Fruit fly (Drosophila melanogaster): ENCODE measurements around the gene Pitslre.
A peak's percentile ranks its signal among the peaks of the same experiment; 100 is the strongest.

The Pitslre gene

dm6 chr3L:20784812-20785671 is 13.7 kb downstream of the Pitslre start (continued):
- TF ChIP-seq CG34376 (GFP tag; optimal IDR thresholded peaks at IDR 0.05): peak; percentile 39
- TF ChIP-seq cwo (GFP tag; optimal IDR thresholded peaks at IDR 0.05): no peak

DNA sequence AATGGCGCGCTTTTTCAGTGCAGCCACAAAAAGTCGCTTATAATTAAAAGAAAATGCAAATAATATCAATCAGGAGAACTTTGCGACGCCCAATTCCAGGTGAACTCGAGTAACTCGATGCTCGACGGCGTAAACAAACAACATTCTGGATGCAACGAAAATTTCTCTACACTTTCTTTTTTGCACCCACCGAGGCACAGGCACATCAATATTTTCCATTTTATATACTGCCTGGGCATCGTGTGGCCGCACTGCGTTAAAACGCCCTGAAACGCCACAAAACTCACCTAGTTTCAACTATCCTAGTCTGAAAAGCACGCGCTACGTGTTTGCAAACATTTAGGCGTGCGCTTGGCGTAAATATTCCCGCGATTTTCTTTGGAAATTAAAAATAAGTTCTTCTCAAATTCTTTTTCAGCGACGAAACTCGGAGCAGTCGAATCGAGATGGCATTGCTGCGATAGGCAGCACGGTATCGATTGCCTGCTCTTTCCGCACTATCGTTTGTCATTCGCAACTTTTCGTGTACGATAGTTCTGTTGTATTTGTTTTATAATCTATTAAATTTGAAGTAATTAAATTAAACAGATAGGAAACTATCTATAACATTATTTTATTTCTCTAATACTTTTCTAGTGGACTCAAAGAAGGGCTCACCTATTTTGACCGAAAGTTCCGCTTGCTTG is 14.6 kb downstream of the Pitslre start, which contains the start of gene Pcif1:
Gene Pcif1, minus strand, starts transcription at position 456 of the 686 bp plus-strand sequence.
- TF ChIP-seq CG6791 (GFP tag; IDR thresholded peaks at IDR 0.05; ENCODE audit: partially characterized antibody) (peak; percentile 100), CG1792 (GFP tag; optimal IDR thresholded peaks at IDR 0.05) (no peak), ro (GFP tag; IDR thresholded peaks at IDR 0.05) (no peak), disco-r (GFP tag; optimal IDR thresholded peaks at IDR 0.05) (no peak), gro (GFP tag; optimal IDR thresholded peaks at IDR 0.05) (peak; percentile 33), CG12104 (GFP tag; optimal IDR thresholded peaks at IDR 0.05) (no peak), Fer3 (tag; optimal IDR thresholded peaks at IDR 0.05) (no peak), Atf6 (GFP tag; IDR thresholded peaks at IDR 0.05) (no peak), psq (GFP tag; optimal IDR thresholded peaks at IDR 0.05) (no peak), NC2α (GFP tag; optimal IDR thresholded peaks at IDR 0.05) (no peak), CG10431 (GFP tag; optimal IDR thresholded peaks at IDR 0.05) (no peak), sens (GFP tag) (peak; percentile 67), CG12391 (tag; optimal IDR thresholded peaks at IDR 0.05) (peak; percentile 11), Fer2 (tag; optimal IDR thresholded peaks at IDR 0.05) (no peak), gce (GFP tag; IDR thresholded peaks at IDR 0.05) (no peak), nerfin-1 (tag; optimal IDR thresholded peaks at IDR 0.05) (peak; percentile 53), zfh2 (GFP tag; optimal IDR thresholded peaks at IDR 0.05) (no peak), hbn (GFP tag; IDR thresholded peaks at IDR 0.05; ENCODE audit: partially characterized antibody) (peak; percentile 99), pum (GFP tag; optimal IDR thresholded peaks at IDR 0.05) (no peak), Usf (GFP tag; optimal IDR thresholded peaks at IDR 0.05) (no peak), sr (GFP tag; IDR thresholded peaks at IDR 0.05) (no peak), tin (GFP tag; optimal IDR thresholded peaks at IDR 0.05) (no peak), Hmx (GFP tag; optimal IDR thresholded peaks at IDR 0.05) (no peak), stc (GFP tag; IDR thresholded peaks at IDR 0.05) (no peak), CG11085 (GFP tag; IDR thresholded peaks at IDR 0.05) (no peak), CG4424 (GFP tag; optimal IDR thresholded peaks at IDR 0.05) (peak; percentile 26), CG2712 (tag; optimal IDR thresholded peaks at IDR 0.05) (peak; percentile 39), phol (tag; optimal IDR thresholded peaks at IDR 0.05) (peak; percentile 35), BtbVII (GFP tag; optimal IDR thresholded peaks at IDR 0.05) (no peak), run (tag; optimal IDR thresholded peaks at IDR 0.05) (no peak), MESR4 (GFP tag; optimal IDR thresholded peaks at IDR 0.05) (peak; percentile 90), esg (GFP tag; conservative IDR thresholded peaks at IDR 0.05) (no peak), CG10209 (GFP tag; optimal IDR thresholded peaks at IDR 0.05) (no peak), CG18599 (GFP tag; optimal IDR thresholded peaks at IDR 0.05) (no peak), CG5953 (GFP tag; IDR thresholded peaks at IDR 0.05) (no peak), Camta (GFP tag; optimal IDR thresholded peaks at IDR 0.05) (no peak), lmd (GFP tag; IDR thresholded peaks at IDR 0.05) (no peak), CG16779 (GFP tag; IDR thresholded peaks at IDR 0.05) (no peak), tap (tag; optimal IDR thresholded peaks at IDR 0.05) (no peak), CG32767 (GFP tag; IDR thresholded peaks at IDR 0.05) (peak; percentile 63), fd64A (GFP tag; optimal IDR thresholded peaks at IDR 0.05) (no peak), CG2116 (GFP tag; optimal IDR thresholded peaks at IDR 0.05) (peak; percentile 78), CG10543 (GFP tag; optimal IDR thresholded peaks at IDR 0.05) (no peak), oc (tag; optimal IDR thresholded peaks at IDR 0.05) (no peak), Jarid2 (GFP tag; optimal IDR thresholded peaks at IDR 0.05) (peak; percentile 10)

All from whole organism, embryonic.